Worm (Caenorhabditis elegans) whole organism, dauer: Measurements from ENCODE around the gene ZC477.2.

Source experiments
- unc-62 ChIP-seq: sonication (generic microtip); optimal IDR thresholded peaks from 2 replicates; lab custom pipeline; 2017; ENCODE audit warnings: missing biosample characterization, missing genetic modification reagents, missing genetic modification characterization

ZC477.2 gene

DNA sequence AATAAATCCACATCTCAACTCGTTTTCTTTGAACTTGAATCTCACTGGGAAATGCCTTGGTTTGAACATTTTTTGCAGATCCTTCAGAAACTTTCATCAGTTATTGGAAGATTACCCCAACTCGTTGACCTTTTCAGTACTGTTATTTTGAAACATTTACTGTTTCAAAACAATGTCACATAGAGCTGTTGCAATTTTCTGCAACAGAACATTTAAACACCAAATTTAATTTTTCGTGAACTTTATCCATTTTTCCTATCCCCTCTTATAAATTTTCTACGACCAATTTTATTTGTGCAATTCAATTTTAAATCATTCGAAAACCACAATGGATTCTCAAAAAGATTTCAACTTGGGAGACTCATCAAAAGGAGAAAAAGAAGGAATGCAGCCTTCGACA, at the start of gene ZC477.2:
ZC477.2 (plus strand) TSS at position 301 of the 400 bp plus-strand sequence.
- TF ChIP-seq unc-62 (GFP tag; lab: Kevin White, UChicago): no peak

DNA sequence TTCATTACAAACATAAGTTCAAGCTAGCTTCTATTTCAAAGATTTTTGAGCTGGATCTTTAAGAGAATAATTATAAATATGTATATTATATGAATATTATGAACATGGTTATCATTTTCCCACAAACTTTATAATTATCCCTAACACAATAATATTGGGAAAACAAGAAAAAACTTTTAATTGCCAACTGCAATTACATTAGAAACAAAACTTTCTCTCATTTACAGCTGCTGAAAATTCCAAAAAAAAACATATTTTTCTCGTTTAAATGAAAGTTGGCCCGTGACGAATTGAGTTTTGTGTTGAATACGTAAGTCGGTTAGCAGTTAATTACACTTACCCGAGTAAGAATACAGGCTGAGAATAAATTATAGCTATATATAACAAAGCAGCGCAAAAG, 45.3 kb upstream of the ZC477.2 start:
- no peak for TF ChIP-seq unc-62 (GFP tag; lab: Kevin White, UChicago)

DNA sequence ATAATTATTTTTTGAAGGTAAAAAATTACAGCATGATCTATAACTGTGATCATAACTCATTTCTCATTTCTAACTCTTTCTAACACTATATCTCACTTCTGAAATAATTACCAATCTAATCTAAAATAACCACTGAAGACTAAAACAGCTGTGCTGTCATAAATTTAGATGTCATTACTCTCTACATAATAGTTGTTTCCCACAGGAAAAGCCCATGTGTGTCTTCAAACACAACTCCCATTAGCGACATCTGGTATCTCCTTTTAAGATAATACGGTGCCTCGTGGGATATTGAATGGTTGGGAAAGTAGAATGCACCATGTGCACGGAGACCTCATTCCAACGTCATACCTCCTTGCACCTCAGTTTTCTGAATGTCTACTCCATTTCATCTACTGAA, 43.0 kb upstream of the ZC477.2 start, which contains the start of gene Y43B11AL.1:
Y43B11AL.1 (plus strand) TSS at position 301 of the 400 bp plus-strand sequence.
- TF ChIP-seq unc-62 (GFP tag; lab: Kevin White, UChicago): no peak

DNA sequence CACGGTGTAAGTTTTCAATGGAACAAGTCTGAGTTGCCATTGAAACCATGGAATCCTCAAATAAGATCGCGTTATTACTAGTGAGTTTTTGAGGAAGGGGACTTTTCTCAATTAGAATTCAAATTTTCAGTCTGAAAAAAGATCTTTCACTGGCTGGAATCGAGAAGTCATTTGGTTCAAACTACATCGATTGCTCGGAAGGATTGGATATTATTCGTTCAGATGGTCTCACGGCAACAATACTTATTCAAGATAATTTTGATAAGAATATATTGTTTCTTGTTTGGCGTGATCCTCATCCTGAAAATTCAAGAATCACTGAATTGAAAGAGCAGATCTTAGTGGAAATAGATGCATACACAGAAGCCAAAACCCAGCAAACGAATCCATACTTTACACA, 40.5 kb upstream of the ZC477.2 start:
- no peak for TF ChIP-seq unc-62 (GFP tag; lab: Kevin White, UChicago)

DNA sequence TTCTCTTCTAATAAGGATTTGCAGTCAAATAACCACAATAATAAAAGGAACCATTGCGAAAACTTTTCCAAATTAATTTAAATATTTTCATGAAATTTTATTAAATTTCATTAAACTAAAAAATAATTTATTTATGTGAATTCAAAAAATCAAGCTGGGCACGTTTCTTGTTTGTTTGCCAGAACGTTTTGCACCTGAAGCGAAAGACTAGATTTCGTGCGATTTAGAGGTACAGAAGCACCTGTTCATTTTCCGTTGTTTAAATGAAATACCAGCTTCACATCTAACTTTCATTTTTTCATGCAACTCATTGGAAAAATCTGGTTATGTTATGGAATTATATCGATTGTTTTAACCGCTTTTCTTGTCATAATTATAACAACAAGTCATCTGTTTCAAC, 35.9 kb upstream of the ZC477.2 start, which contains the start of gene srg-48:
srg-48 (plus strand) TSS at position 301 of the 400 bp plus-strand sequence.
- no peak for TF ChIP-seq unc-62 (GFP tag; lab: Kevin White, UChicago)

- TF ChIP-seq unc-62 (GFP tag; lab: Kevin White, UChicago): no peak
Measured at ce11 chrIV:7075063-7075462, 32.9 kb upstream of the ZC477.2 start, which contains the start of gene srg-50. Gene srg-50 (minus strand): TSS chrIV:7075163.

DNA sequence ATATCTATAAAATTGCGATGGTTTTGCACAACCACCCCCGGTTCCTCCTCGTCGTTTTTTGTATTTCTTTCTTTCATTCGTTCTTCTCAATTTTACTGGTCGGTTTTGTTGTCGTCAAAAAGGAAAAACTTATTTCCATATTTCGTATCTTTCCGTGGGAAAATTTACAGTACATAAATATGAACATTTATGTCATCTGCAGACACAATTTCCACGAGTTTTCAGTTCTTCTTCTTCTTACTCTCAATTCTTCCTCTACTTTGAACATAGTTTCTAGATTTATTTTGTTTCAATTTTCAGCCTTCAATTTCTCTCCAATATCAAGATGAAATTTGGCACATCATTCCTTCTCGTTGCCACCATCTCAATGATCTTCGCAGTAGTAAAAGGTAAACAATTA, 26.8 kb upstream of the ZC477.2 start, which contains the start of gene Y43B11AR.1:
Y43B11AR.1 (plus strand) TSS at position 301 of the 400 bp plus-strand sequence.
- TF ChIP-seq unc-62 (GFP tag; lab: Kevin White, UChicago): no peak

ce11 chrIV:7083382-7083784, 24.6 kb upstream of the ZC477.2 start, which contains the start of gene Y43B11AR.3:
Gene Y43B11AR.3 (minus strand): TSS chrIV:7083716.
- TF ChIP-seq unc-62 (GFP tag; lab: Kevin White, UChicago): no peak

- TF ChIP-seq unc-62 (GFP tag; lab: Kevin White, UChicago): no peak
Measured at ce11 chrIV:7083976-7084375, 24.0 kb upstream of the ZC477.2 start.

DNA sequence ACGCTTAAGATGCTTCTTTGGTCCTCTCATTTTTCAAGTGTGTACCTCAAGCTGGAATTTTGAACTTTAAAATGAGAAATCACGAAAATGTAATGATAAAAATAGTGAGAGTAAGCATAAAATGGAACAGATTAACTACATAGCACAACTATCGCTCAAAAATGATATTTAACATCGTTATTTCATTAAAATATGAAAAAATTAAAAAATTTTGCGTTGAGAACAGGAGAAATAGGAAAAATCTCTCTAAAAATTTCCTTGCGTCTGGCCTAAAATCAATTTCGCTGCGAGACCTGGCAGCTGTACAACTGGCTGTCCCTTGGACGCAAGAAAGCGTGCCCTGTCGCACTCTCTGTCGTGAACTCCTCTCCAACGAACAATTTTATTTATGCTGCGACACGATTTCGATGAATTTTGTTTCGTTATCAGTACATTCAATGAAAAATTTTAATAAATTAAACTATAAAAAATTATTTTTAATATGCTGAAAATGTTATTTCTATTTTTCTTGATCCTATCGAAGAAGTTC, 23.3 kb upstream of the ZC477.2 start, which contains the start of gene rps-4:
rps-4 (minus strand) TSS at position 51 of the 529 bp plus-strand sequence.
- TF ChIP-seq unc-62 (GFP tag; lab: Kevin White, UChicago): no peak

DNA sequence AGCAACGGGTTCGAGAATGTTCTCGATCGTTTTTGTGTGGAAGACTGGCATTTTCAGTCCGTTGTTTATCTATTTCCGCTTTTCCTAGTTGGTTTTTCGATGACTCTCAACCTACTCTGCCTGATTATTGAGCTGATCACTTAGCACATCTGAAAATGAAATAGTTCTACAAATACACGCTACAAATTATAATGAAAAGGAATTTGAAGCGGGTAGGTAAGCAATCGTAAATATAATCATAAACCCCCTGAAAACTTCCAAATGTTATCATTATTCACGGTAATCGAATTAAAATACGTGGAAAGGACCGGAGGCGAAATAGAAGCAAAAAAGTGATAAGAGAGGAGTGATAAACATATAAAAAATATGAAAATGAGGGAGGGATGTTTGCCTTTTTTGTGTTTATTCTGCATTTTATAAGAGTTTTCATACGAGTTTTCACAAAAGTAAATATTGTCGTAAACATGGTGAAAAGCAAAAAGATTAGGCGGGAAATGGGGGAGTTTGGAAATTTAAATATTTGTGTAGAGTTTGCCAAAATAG, 13.7 kb upstream of the ZC477.2 start, which contains the start of gene deb-1:
deb-1 (minus strand) TSS at position 51 of the 543 bp plus-strand sequence.
- TF ChIP-seq unc-62 (GFP tag; lab: Kevin White, UChicago): no peak

DNA sequence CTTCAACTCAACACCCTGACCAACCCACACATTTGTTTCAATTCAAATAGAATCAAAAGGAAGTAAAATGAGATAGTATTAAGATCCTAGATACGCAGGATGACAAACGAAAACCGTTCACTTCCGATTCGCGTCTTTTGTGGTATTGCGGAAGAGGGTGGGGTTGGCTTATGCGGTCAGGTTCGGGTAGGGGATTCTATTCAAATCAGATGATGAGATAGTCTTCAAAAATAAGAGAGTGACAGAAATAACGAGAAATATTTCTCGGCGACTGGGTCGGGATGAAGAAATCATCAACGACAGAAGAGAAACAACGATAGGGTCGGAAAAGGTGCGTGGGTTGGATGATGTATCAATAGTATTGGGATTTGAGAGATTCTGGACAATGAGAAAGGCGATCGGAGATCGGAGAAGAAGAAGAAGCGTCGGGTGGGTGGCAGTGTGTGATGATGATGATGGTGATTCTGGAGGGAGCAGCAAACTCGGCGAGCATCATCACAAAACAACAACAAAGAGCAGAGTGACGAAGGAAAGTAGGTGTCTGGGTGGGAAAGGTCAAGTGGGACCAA, 12.5 kb upstream of the ZC477.2 start:
- no peak for TF ChIP-seq unc-62 (GFP tag; lab: Kevin White, UChicago)

ce11 chrIV:7096097-7096496, 11.9 kb upstream of the ZC477.2 start:
- no peak for TF ChIP-seq unc-62 (GFP tag; lab: Kevin White, UChicago)

DNA sequence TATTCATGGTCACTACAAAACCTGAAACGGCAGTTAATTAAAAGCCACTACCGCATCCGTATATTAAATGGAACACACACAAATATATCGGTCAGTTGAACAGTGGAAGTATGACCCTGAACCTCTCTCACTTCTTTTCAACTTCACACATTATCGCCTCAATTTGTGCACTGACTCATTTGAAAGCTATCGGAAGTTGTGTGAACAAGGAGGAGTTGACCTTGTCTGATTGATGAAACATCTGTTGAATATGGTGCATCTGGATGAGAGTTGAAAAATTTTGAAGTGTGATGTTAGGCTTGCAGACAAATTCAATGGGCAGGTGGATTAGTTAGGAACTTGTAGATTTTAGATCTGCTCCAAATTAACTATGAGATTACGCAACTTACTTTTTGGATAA, 10.5 kb upstream of the ZC477.2 start:
- TF ChIP-seq unc-62 (GFP tag; lab: Kevin White, UChicago): no peak

- no peak for TF ChIP-seq unc-62 (GFP tag; lab: Kevin White, UChicago)
Measured at ce11 chrIV:7098509-7099065, 9.4 kb upstream of the ZC477.2 start, which contains the start of gene ZC477.4. Gene ZC477.4 (minus strand): TSS chrIV:7098784.

DNA sequence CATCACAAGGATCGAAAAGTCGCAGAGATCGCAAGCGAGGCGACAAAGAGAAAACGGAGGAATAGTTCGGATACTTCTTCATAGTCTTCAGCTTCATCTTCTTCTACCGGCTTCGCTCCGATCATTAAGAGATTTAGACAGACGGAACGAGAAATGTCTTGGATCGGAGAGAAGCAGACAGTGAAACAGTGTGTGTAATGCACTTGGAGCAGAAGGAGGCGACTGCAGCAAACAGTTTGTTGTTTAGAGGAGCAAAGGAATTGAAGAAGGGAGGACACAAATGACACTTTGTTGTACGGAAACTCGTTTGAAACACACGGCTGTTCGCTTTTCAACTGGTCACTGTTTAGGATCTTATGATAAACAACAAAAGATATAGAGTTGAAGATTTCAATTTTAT, 8.6 kb upstream of the ZC477.2 start:
- TF ChIP-seq unc-62 (GFP tag; lab: Kevin White, UChicago): no peak
